Fruit fly (Drosophila melanogaster) whole organism, wandering third instar larva: ENCODE measurements around the gene Trmt61.

Experiments
- Abd-B ChIP-seq: fragments of >200 bp; optimal IDR thresholded peaks from 2 replicates; lab custom pipeline; 2017; ENCODE audit warnings: missing biosample characterization, missing genetic modification characterization
- CG9705 ChIP-seq: fragments of 200-800 bp; sonication (Bioruptor generic); optimal IDR thresholded peaks from 2 replicates; lab custom pipeline; 2018; ENCODE audit warnings: missing biosample characterization, mild to moderate bottlenecking, missing genetic modification characterization
- Dif ChIP-seq: fragments of 200-275, 200-300 bp; sonication (Bioruptor generic); optimal IDR thresholded peaks from 2 replicates; lab custom pipeline; 2018; ENCODE audit warnings: missing biosample characterization, missing genetic modification characterization; ENCODE audit not compliant: partially characterized antibody
- Hr78 ChIP-seq: fragments of >200 bp; optimal IDR thresholded peaks from 2 replicates; lab custom pipeline; 2017; ENCODE audit warnings: missing biosample characterization, missing genetic modification characterization
- Mio ChIP-seq: sonication (Bioruptor generic); optimal IDR thresholded peaks from 2 replicates; lab custom pipeline; 2016; ENCODE audit warnings: missing biosample characterization, missing genetic modification characterization
- Vsx2 ChIP-seq: fragments of 200-300, 225-300 bp; sonication (Bioruptor generic); optimal IDR thresholded peaks from 2 replicates; lab custom pipeline; 2018; ENCODE audit warnings: missing biosample characterization, missing genetic modification characterization; ENCODE audit not compliant: partially characterized antibody
- brk ChIP-seq: fragments of 200-800 bp; sonication (Bioruptor generic); optimal IDR thresholded peaks from 2 replicates; lab custom pipeline; 2016; ENCODE audit warnings: missing biosample characterization, mild to moderate bottlenecking, missing genetic modification characterization
- ey ChIP-seq: fragments of 200-800 bp; sonication (Bioruptor generic); optimal IDR thresholded peaks from 2 replicates; lab custom pipeline; 2016; ENCODE audit warnings: missing biosample characterization, missing genetic modification characterization
- foxo ChIP-seq, 2 experiments: fragments of 200-800 bp; sonication (Bioruptor generic); optimal IDR thresholded peaks; 2 replicates in 1 of 2; 3 replicates in 1 of 2; lab custom pipeline; 2016 to 2017; ENCODE audit warnings: missing biosample characterization in 2 of 2, missing genetic modification characterization in 2 of 2
- psq ChIP-seq: fragments of 200-800 bp; sonication (Bioruptor generic); optimal IDR thresholded peaks from 3 replicates; lab custom pipeline; 2017; ENCODE audit warnings: missing biosample characterization, mild to moderate bottlenecking, missing genetic modification characterization, moderate library complexity
- sv ChIP-seq: fragments of 200-800 bp; sonication (Bioruptor generic); optimal IDR thresholded peaks from 3 replicates; lab custom pipeline; 2016; ENCODE audit warnings: missing biosample characterization, missing genetic modification characterization

DNA sequence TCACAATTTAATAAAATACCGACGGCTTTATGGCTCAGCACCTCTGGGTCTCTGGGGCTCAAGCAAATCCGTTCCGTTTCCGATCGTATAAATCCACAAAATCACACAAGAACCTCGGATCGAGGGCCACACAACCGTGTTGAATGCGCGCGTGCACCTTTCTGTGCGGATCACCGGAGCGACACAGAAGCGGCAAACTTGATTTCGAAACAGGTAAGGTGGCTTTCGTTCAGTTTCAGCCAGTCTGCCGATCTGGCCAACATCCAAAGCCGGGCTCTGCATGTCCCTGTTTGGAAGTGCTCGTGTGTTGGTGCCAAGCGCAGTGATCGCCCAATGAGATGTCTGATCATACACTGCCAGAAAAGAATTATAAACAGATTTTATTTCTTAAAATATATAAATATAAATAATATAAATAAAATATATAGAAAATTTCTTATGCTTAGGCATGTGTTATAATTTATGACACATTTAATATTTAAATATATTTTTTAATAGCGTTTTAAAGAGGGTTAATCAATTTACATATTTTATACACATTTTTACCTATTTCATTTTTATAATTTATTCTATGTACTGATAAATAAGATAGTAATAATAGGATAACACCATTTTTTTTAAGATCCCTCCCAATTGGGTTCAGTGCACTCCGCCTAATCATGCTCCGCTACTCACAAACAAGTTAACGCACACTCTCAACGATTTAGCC lies 39.4 kb downstream of the Trmt61 start, which contains the start of gene dysf:
- TF ChIP-seq ey (GFP tag; lab: Kevin White, UChicago), result no peak
- TF ChIP-seq CG9705 (GFP tag; lab: Kevin White, UChicago), result peak; percentile 9
- no peak for TF ChIP-seq Abd-B (GFP tag; lab: Kevin White, UChicago)
- peak; percentile 73 for TF ChIP-seq psq (GFP tag; lab: Kevin White, UChicago)
- peak; percentile 85 for TF ChIP-seq Dif (GFP tag; lab: Kevin White, UChicago)
- no peak for TF ChIP-seq brk (GFP tag; lab: Kevin White, UChicago)
- peak; percentile 4 for TF ChIP-seq sv
- TF ChIP-seq Mio (GFP tag; lab: Kevin White, UChicago), result no peak
- peak; percentile 94 for TF ChIP-seq Vsx2
- peak in 1 of 2 experiments; percentile 79 for TF ChIP-seq foxo (GFP tag; optimal IDR thresholded peaks at IDR 0.05; lab: Kevin White, UChicago)
- no peak for TF ChIP-seq Hr78 (GFP tag; lab: Kevin White, UChicago)
